Worm (Caenorhabditis elegans): ENCODE results near the gene C35D10.12.
A peak's percentile ranks its signal among the peaks of the same experiment; 100 is the strongest.

Gene C35D10.12

ce11 chrIII:4874671-4875070, at the start of gene C35D10.12:
TSS of gene C35D10.12 (minus strand) at chrIII:4874771.
- no peak for TF ChIP-seq nhr-6 (tag; optimal IDR thresholded peaks at IDR 0.05)
- TF ChIP-seq nhr-11 (tag; optimal IDR thresholded peaks at IDR 0.05): no peak
- TF ChIP-seq aly-2 (tag; optimal IDR thresholded peaks at IDR 0.05): no peak
- no peak for TF ChIP-seq ceh-16 (tag; optimal IDR thresholded peaks at IDR 0.05)
- no peak for TF ChIP-seq dmd-4 (tag; optimal IDR thresholded peaks at IDR 0.05)
- no peak for TF ChIP-seq gmeb-1 (tag; optimal IDR thresholded peaks at IDR 0.05)
- no peak for TF ChIP-seq ceh-82 (tag; optimal IDR thresholded peaks at IDR 0.05)

DNA sequence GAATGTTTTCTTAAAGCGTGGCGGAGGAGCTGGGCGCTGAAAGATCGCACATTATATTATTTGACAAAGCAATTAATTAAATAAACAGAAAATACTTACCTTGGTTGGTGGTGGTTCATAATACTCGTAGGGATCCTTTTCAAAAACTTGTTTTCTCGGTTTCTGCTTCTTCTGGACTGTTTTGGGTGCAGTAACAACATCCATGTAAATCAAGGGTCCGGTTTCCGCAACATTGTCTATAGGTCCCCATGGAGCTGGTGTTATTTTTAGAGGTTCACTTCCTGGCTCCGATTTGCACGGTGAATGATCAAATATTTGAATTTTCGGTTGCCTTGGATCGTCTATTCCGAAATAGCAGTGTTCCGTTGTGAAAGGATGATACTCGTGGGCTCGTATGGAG, 49.6 kb upstream of the C35D10.12 start:
- TF ChIP-seq sma-3 (GFP tag; optimal IDR thresholded peaks at IDR 0.05) (no peak), mbf-1 (tag; optimal IDR thresholded peaks at IDR 0.05) (no peak), mab-5 (tag; optimal IDR thresholded peaks at IDR 0.05) (no peak), egl-27 (tag; optimal IDR thresholded peaks at IDR 0.05) (no peak), ZK546.5 (tag; optimal IDR thresholded peaks at IDR 0.05) (no peak), mdl-1 (tag; optimal IDR thresholded peaks at IDR 0.05) (no peak), F13H6.1 (tag; optimal IDR thresholded peaks at IDR 0.05) (no peak), nhr-237 (tag; optimal IDR thresholded peaks at IDR 0.05) (no peak), ztf-4 (tag; optimal IDR thresholded peaks at IDR 0.05) (no peak), C34F6.9 (tag; optimal IDR thresholded peaks at IDR 0.05) (no peak), unc-55 (GFP tag; optimal IDR thresholded peaks at IDR 0.05) (no peak), blmp-1 (tag; optimal IDR thresholded peaks at IDR 0.05; ENCODE audit: insufficient read depth) (no peak), lin-13 (GFP tag; optimal IDR thresholded peaks at IDR 0.05) (no peak), alr-1 (tag; optimal IDR thresholded peaks at IDR 0.05) (no peak), nhr-21 (tag; optimal IDR thresholded peaks at IDR 0.05) (no peak)

ce11 chrIII:4922020-4922419, 47.4 kb upstream of the C35D10.12 start, which contains the start of gene mmab-1:
TSS of gene mmab-1 (minus strand) at chrIII:4922114.
- TF ChIP-seq F13H6.1 (tag; optimal IDR thresholded peaks at IDR 0.05) (peak; percentile 1), gmeb-1 (tag; optimal IDR thresholded peaks at IDR 0.05) (peak; percentile 23), sma-3 (GFP tag; optimal IDR thresholded peaks at IDR 0.05) (peak; percentile 69), lsy-2 (tag; optimal IDR thresholded peaks at IDR 0.05) (peak in 1 of 2 experiments; percentile 46), lin-11 (tag; optimal IDR thresholded peaks at IDR 0.05) (peak; percentile 57), nhr-25 (tag; optimal IDR thresholded peaks at IDR 0.05) (peak; percentile 20)

- TF ChIP-seq blmp-1 (tag; optimal IDR thresholded peaks at IDR 0.05; ENCODE audit: insufficient read depth): no peak
- TF ChIP-seq sem-4 (tag; optimal IDR thresholded peaks at IDR 0.05): no peak
- TF ChIP-seq alr-1 (tag; optimal IDR thresholded peaks at IDR 0.05): no peak
- TF ChIP-seq sma-3 (GFP tag; optimal IDR thresholded peaks at IDR 0.05): no peak
- no peak for TF ChIP-seq lin-13 (GFP tag; optimal IDR thresholded peaks at IDR 0.05)
- no peak for TF ChIP-seq ceh-82 (tag; optimal IDR thresholded peaks at IDR 0.05)
- no peak for TF ChIP-seq C34F6.9 (tag; optimal IDR thresholded peaks at IDR 0.05)
Measured at ce11 chrIII:4920221-4920620, 45.6 kb upstream of the C35D10.12 start, which contains the start of gene ula-1. TSS of gene ula-1 (minus strand) at chrIII:4920321.

DNA sequence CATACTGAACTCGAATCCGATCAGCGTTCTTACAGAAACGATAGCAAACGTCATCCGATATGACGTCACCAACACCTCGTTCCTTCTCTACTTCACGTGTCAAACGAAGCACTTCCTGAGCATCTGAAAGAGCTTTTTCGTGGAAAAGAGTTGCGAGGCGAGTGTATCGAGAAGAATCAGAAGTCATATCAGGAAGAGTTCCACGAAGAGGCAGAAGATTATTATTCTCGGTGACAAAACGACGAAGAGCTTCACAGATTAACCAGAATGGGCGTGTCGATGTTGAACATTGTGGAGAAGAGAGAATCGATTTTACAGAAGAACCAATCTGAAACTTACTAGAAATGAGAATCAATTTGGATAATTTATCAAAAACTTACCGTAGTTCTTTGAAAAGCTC, 44.3 kb upstream of the C35D10.12 start:
- TF ChIP-seq fos-1 (tag; optimal IDR thresholded peaks at IDR 0.05): no peak
- no peak for TF ChIP-seq aly-2 (tag; optimal IDR thresholded peaks at IDR 0.05)
- no peak for TF ChIP-seq unc-55 (GFP tag; optimal IDR thresholded peaks at IDR 0.05)
- no peak for TF ChIP-seq egl-27 (tag; optimal IDR thresholded peaks at IDR 0.05)
- TF ChIP-seq ztf-4 (tag; optimal IDR thresholded peaks at IDR 0.05): no peak
- TF ChIP-seq blmp-1 (tag; optimal IDR thresholded peaks at IDR 0.05; ENCODE audit: insufficient read depth): no peak
- TF ChIP-seq dmd-4 (tag; optimal IDR thresholded peaks at IDR 0.05): no peak
- no peak for TF ChIP-seq nhr-237 (tag; optimal IDR thresholded peaks at IDR 0.05)
- no peak for TF ChIP-seq sma-9 (GFP tag; optimal IDR thresholded peaks at IDR 0.05)
- no peak for TF ChIP-seq sma-9 (tag; optimal IDR thresholded peaks at IDR 0.05)
- no peak for TF ChIP-seq R02D3.7 (tag; optimal IDR thresholded peaks at IDR 0.05)
- no peak for TF ChIP-seq peb-1 (tag; optimal IDR thresholded peaks at IDR 0.05)
- no peak for TF ChIP-seq sma-3 (GFP tag; optimal IDR thresholded peaks at IDR 0.05)
- no peak for TF ChIP-seq nhr-6 (tag; optimal IDR thresholded peaks at IDR 0.05)
- TF ChIP-seq lin-11 (tag; optimal IDR thresholded peaks at IDR 0.05): no peak
- TF ChIP-seq skn-1 (tag; optimal IDR thresholded peaks at IDR 0.05): no peak
- no peak for TF ChIP-seq snpc-4 (tag; optimal IDR thresholded peaks at IDR 0.05)
- no peak for TF ChIP-seq ceh-82 (tag; optimal IDR thresholded peaks at IDR 0.05)
- TF ChIP-seq mdl-1 (tag; optimal IDR thresholded peaks at IDR 0.05): no peak
- TF ChIP-seq nhr-129 (tag; optimal IDR thresholded peaks at IDR 0.05): no peak
- TF ChIP-seq sem-4 (tag; optimal IDR thresholded peaks at IDR 0.05): no peak
